Worm (Caenorhabditis elegans) whole organism, L2 larva: ENCODE data around the gene mfsd-12.

Experiments used
- C34F6.9 ChIP-seq: fragments of 150-350 bp; optimal IDR thresholded peaks from 2 replicates; lab custom pipeline; 2014; ENCODE audit warnings: missing biosample characterization, missing genetic modification characterization
- F13H6.1 ChIP-seq: sonication (generic microtip); optimal IDR thresholded peaks from 2 replicates; lab custom pipeline; 2016; ENCODE audit warnings: missing genetic modification characterization, missing compliant biosample characterization
- R02D3.7 ChIP-seq: fragments of 150-350 bp; optimal IDR thresholded peaks from 2 replicates; lab custom pipeline; 2014; ENCODE audit warnings: missing biosample characterization, missing genetic modification characterization
- Y55F3AM.14 ChIP-seq: fragments of 200-800 bp; sonication (Bioruptor generic); optimal IDR thresholded peaks from 2 replicates; lab custom pipeline; 2018; ENCODE audit warnings: mild to moderate bottlenecking, missing genetic modification characterization, missing compliant biosample characterization
- ZK546.5 ChIP-seq: sonication (generic microtip); optimal IDR thresholded peaks from 2 replicates; lab custom pipeline; 2017; ENCODE audit warnings: missing biosample characterization, missing genetic modification characterization
- blmp-1 ChIP-seq: sonication (generic microtip); optimal IDR thresholded peaks from 2 replicates; lab custom pipeline; 2017; ENCODE audit warnings: missing genetic modification characterization, mild to moderate bottlenecking, missing compliant biosample characterization, antibody characterized with exemption, moderate library complexity; ENCODE audit not compliant: insufficient read depth
- ceh-16 ChIP-seq: fragments of 150-350 bp; optimal IDR thresholded peaks from 2 replicates; lab custom pipeline; 2014; ENCODE audit warnings: missing biosample characterization, missing genetic modification characterization
- crh-2 ChIP-seq: sonication (generic microtip); optimal IDR thresholded peaks from 2 replicates; lab custom pipeline; 2017; ENCODE audit warnings: missing biosample characterization, missing genetic modification characterization
- dmd-4 ChIP-seq: sonication (generic microtip); optimal IDR thresholded peaks from 2 replicates; lab custom pipeline; 2017; ENCODE audit warnings: missing biosample characterization, missing genetic modification characterization
- egl-27 ChIP-seq: sonication (generic microtip); optimal IDR thresholded peaks from 3 replicates; lab custom pipeline; 2017; ENCODE audit warnings: missing biosample characterization, missing genetic modification reagents, missing genetic modification characterization
- elt-3 ChIP-seq: sonication (generic microtip); optimal IDR thresholded peaks from 2 replicates; lab custom pipeline; 2017; ENCODE audit warnings: missing biosample characterization, missing genetic modification characterization
- fos-1 ChIP-seq: fragments of 150-350 bp; optimal IDR thresholded peaks from 2 replicates; lab custom pipeline; 2014; ENCODE audit warnings: missing biosample characterization, missing genetic modification characterization
- gmeb-1 ChIP-seq: fragments of 150-350 bp; optimal IDR thresholded peaks from 2 replicates; lab custom pipeline; 2014; ENCODE audit warnings: missing biosample characterization, missing genetic modification characterization
- lin-11 ChIP-seq: fragments of 150-350 bp; sonication (generic microtip); optimal IDR thresholded peaks from 2 replicates; lab custom pipeline; 2014; ENCODE audit warnings: missing biosample characterization, missing genetic modification characterization, inconsistent platforms, mixed read lengths
- lin-13 ChIP-seq: fragments of 150-350 bp; optimal IDR thresholded peaks from 2 replicates; lab custom pipeline; 2014; ENCODE audit warnings: missing biosample characterization, missing genetic modification reagents, missing genetic modification characterization
- lin-39 ChIP-seq: fragments of 150-350 bp; optimal IDR thresholded peaks from 2 replicates; lab custom pipeline; 2014; ENCODE audit warnings: missing biosample characterization, missing genetic modification reagents, missing genetic modification characterization
- lsy-2 ChIP-seq, 2 experiments: fragments of 150-350 bp in 1 of 2; sonication (generic microtip) in 1 of 2; optimal IDR thresholded peaks; 2 replicates each; lab custom pipeline; 2014 to 2017; ENCODE audit warnings: missing biosample characterization in 2 of 2, missing genetic modification characterization in 2 of 2
- nhr-10 ChIP-seq: sonication (generic microtip); optimal IDR thresholded peaks from 2 replicates; lab custom pipeline; 2017; ENCODE audit warnings: missing biosample characterization, missing genetic modification characterization
- nhr-12 ChIP-seq: fragments of 150-350 bp; optimal IDR thresholded peaks from 2 replicates; lab custom pipeline; 2014; ENCODE audit warnings: missing biosample characterization, missing genetic modification characterization
- nhr-129 ChIP-seq: fragments of 150-350 bp; optimal IDR thresholded peaks from 2 replicates; lab custom pipeline; 2014; ENCODE audit warnings: missing biosample characterization, missing genetic modification characterization
- nhr-21 ChIP-seq: fragments of 150-350 bp; optimal IDR thresholded peaks from 2 replicates; lab custom pipeline; 2014; ENCODE audit warnings: missing biosample characterization, missing genetic modification characterization
- nhr-23 ChIP-seq: fragments of 150-350 bp; optimal IDR thresholded peaks from 2 replicates; lab custom pipeline; 2014; ENCODE audit warnings: missing biosample characterization, missing genetic modification reagents, missing genetic modification characterization
- nhr-237 ChIP-seq: fragments of 150-350 bp; optimal IDR thresholded peaks from 2 replicates; lab custom pipeline; 2014; ENCODE audit warnings: missing biosample characterization, missing genetic modification characterization
- nhr-25 ChIP-seq: fragments of 150-350 bp; sonication (generic microtip); optimal IDR thresholded peaks from 3 replicates; lab custom pipeline; 2014; ENCODE audit warnings: missing biosample characterization, missing genetic modification characterization
- nhr-6 ChIP-seq: fragments of 150-350 bp; optimal IDR thresholded peaks from 2 replicates; lab custom pipeline; 2014; ENCODE audit warnings: missing biosample characterization, missing genetic modification characterization
- peb-1 ChIP-seq: fragments of 150-350 bp; optimal IDR thresholded peaks from 2 replicates; lab custom pipeline; 2014; ENCODE audit warnings: missing biosample characterization, missing genetic modification characterization
- sem-4 ChIP-seq: fragments of 150-350 bp; optimal IDR thresholded peaks from 2 replicates; lab custom pipeline; 2014; ENCODE audit warnings: missing biosample characterization, missing genetic modification reagents, missing genetic modification characterization
- sma-3 ChIP-seq: sonication (generic microtip); optimal IDR thresholded peaks from 2 replicates; lab custom pipeline; 2016; ENCODE audit warnings: missing genetic modification reagents, missing genetic modification characterization, missing compliant biosample characterization
- sma-9 ChIP-seq, 2 experiments: fragments of 150-350 bp in 1 of 2; sonication (generic microtip) in 1 of 2; optimal IDR thresholded peaks; 2 replicates each; lab custom pipeline; 2014 to 2016; ENCODE audit warnings: missing genetic modification characterization in 2 of 2, mild to moderate bottlenecking in 1 of 2, missing biosample characterization in 1 of 2, missing compliant biosample characterization in 1 of 2, missing genetic modification reagents in 1 of 2, moderate library complexity in 1 of 2
- snpc-4 ChIP-seq: fragments of 150-350 bp; optimal IDR thresholded peaks from 2 replicates; lab custom pipeline; 2014; ENCODE audit warnings: missing biosample characterization, missing genetic modification characterization
- unc-39 ChIP-seq: fragments of 150-350 bp; optimal IDR thresholded peaks from 2 replicates; lab custom pipeline; 2014; ENCODE audit warnings: missing biosample characterization, missing genetic modification characterization
- unc-55 ChIP-seq: fragments of 150-350 bp; sonication (generic microtip); optimal IDR thresholded peaks from 3 replicates; lab custom pipeline; 2014; ENCODE audit warnings: missing biosample characterization, missing genetic modification reagents, missing genetic modification characterization
- unc-62 ChIP-seq: fragments of 150-350 bp; optimal IDR thresholded peaks from 2 replicates; lab custom pipeline; 2014; ENCODE audit warnings: missing biosample characterization, missing genetic modification reagents, missing genetic modification characterization
- zag-1 ChIP-seq: fragments of 150-350 bp; optimal IDR thresholded peaks from 2 replicates; lab custom pipeline; 2014; ENCODE audit warnings: missing biosample characterization, missing genetic modification characterization
- ztf-1 ChIP-seq: fragments of 200-800 bp; sonication (Bioruptor generic); conservative IDR thresholded peaks from 2 replicates; pipeline ENCODE4 v1.3.6; 2022; ENCODE audit warnings: missing genetic modification characterization, missing compliant biosample characterization
- ztf-4 ChIP-seq: fragments of 150-350 bp; optimal IDR thresholded peaks from 2 replicates; lab custom pipeline; 2014; ENCODE audit warnings: missing biosample characterization, missing genetic modification characterization

mfsd-12 gene

ce11 chrX:4699411-4700050 is 31.6 kb downstream of the mfsd-12 start, which contains the start of gene hyl-2:
Gene hyl-2 (minus strand): TSS chrX:4699461.
- peak; percentile 34 for TF ChIP-seq nhr-25
- TF ChIP-seq dmd-4 (tag; lab: Kevin White, UChicago) = no peak
- peak; percentile 52 for TF ChIP-seq snpc-4 (tag; lab: Kevin White, UChicago)
- no peak for TF ChIP-seq sem-4
- no peak for TF ChIP-seq blmp-1
- TF ChIP-seq nhr-21 (tag; lab: Kevin White, UChicago) = peak; percentile 35
- TF ChIP-seq C34F6.9 (tag; lab: Kevin White, UChicago) = peak; percentile 42
- TF ChIP-seq unc-55 (GFP tag; lab: Kevin White, UChicago) = peak; percentile 46
- peak; percentile 71 for TF ChIP-seq ceh-16 (tag; lab: Kevin White, UChicago)
- TF ChIP-seq sma-9 (GFP tag; optimal IDR thresholded peaks at IDR 0.05; lab: Kevin White, UChicago) = peak; percentile 42
- TF ChIP-seq sma-9 (tag; optimal IDR thresholded peaks at IDR 0.05; lab: Kevin White, UChicago) = no peak
- TF ChIP-seq sma-3 (GFP tag; lab: Kevin White, UChicago) = peak; percentile 18
- peak; percentile 57 for TF ChIP-seq nhr-129
- TF ChIP-seq unc-62 = no peak
- peak in 1 of 2 experiments; percentile 61 for TF ChIP-seq lsy-2 (tag; optimal IDR thresholded peaks at IDR 0.05; lab: Kevin White, UChicago)
- peak; percentile 41 for TF ChIP-seq lin-11
- TF ChIP-seq lin-13 = peak; percentile 39

- no peak for TF ChIP-seq egl-27
- no peak for TF ChIP-seq sma-3 (GFP tag; lab: Kevin White, UChicago)
- peak; percentile 5 for TF ChIP-seq gmeb-1 (tag; lab: Kevin White, UChicago)
- TF ChIP-seq sma-9 (GFP tag; optimal IDR thresholded peaks at IDR 0.05; lab: Kevin White, UChicago) = peak; percentile 47
- no peak for TF ChIP-seq sma-9 (tag; optimal IDR thresholded peaks at IDR 0.05; lab: Kevin White, UChicago)
- no peak for TF ChIP-seq nhr-23 (tag; lab: Kevin White, UChicago)
- TF ChIP-seq lin-39 (tag; lab: Kevin White, UChicago) = no peak
- TF ChIP-seq peb-1 (tag; lab: Kevin White, UChicago) = no peak
- peak; percentile 69 for TF ChIP-seq fos-1 (tag; lab: Kevin White, UChicago)
- TF ChIP-seq ztf-1 = no peak
- peak; percentile 23 for TF ChIP-seq crh-2
- no peak for TF ChIP-seq dmd-4 (tag; lab: Kevin White, UChicago)
- no peak for TF ChIP-seq nhr-12 (tag; lab: Kevin White, UChicago)
These were observed 32.2 kb downstream of the mfsd-12 start for ce11 chrX:4700083-4700482.

- no peak for TF ChIP-seq Y55F3AM.14 (GFP tag; lab: Kevin White, UChicago)
- no peak for TF ChIP-seq sma-3 (GFP tag; lab: Kevin White, UChicago)
- TF ChIP-seq ztf-4 (tag; lab: Kevin White, UChicago) = no peak
- TF ChIP-seq ZK546.5 (tag; lab: Kevin White, UChicago) = no peak
- TF ChIP-seq elt-3 (tag; lab: Kevin White, UChicago) = no peak
- no peak for TF ChIP-seq lin-13
- no peak for TF ChIP-seq unc-39 (tag; lab: Kevin White, UChicago)
- TF ChIP-seq nhr-237 (tag; lab: Kevin White, UChicago) = no peak
- TF ChIP-seq nhr-10 (tag; lab: Kevin White, UChicago) = no peak
- TF ChIP-seq nhr-12 (tag; lab: Kevin White, UChicago) = no peak
- TF ChIP-seq crh-2 = no peak
- TF ChIP-seq sma-9 (GFP tag; optimal IDR thresholded peaks at IDR 0.05; lab: Kevin White, UChicago) = no peak
- TF ChIP-seq sma-9 (tag; optimal IDR thresholded peaks at IDR 0.05; lab: Kevin White, UChicago) = no peak
- TF ChIP-seq nhr-21 (tag; lab: Kevin White, UChicago) = no peak
- no peak for TF ChIP-seq snpc-4 (tag; lab: Kevin White, UChicago)
- TF ChIP-seq egl-27 = no peak
These were observed 37.0 kb downstream of the mfsd-12 start, which contains the start of gene aqp-8 for ce11 chrX:4704877-4705276. Gene aqp-8 (minus strand): TSS chrX:4704977.

ce11 chrX:4705666-4706065 is 37.8 kb downstream of the mfsd-12 start:
- TF ChIP-seq R02D3.7 (tag; lab: Kevin White, UChicago) (no peak), zag-1 (tag; lab: Kevin White, UChicago) (no peak), nhr-6 (tag; lab: Kevin White, UChicago) (no peak), lin-13 (no peak), blmp-1 (peak; percentile 64), Y55F3AM.14 (GFP tag; lab: Kevin White, UChicago) (no peak), snpc-4 (tag; lab: Kevin White, UChicago) (no peak), nhr-25 (peak; percentile 40), F13H6.1 (tag; lab: Kevin White, UChicago) (no peak), gmeb-1 (tag; lab: Kevin White, UChicago) (no peak), elt-3 (tag; lab: Kevin White, UChicago) (no peak)
- TF ChIP-seq, all 48 proteins: peak for 2
